Fruit fly (Drosophila melanogaster) whole organism, adult: ENCODE data around the gene CG42238.

Experiments
- CG11617 ChIP-seq: fragments of 200-800 bp; sonication (Bioruptor generic); optimal IDR thresholded peaks from 2 replicates; lab custom pipeline; 2017; ENCODE audit warnings: mild to moderate bottlenecking, missing biosample characterization, missing genetic modification reagents, missing genetic modification characterization
- CG12768 ChIP-seq: fragments of 200-800 bp; sonication (Bioruptor generic); optimal IDR thresholded peaks from 2 replicates; lab custom pipeline; 2017; ENCODE audit warnings: missing biosample characterization, missing genetic modification characterization, mild to moderate bottlenecking, moderate library complexity, missing genetic modification reagents
- CG14711 ChIP-seq: fragments of 200-800 bp; sonication (Bioruptor generic); optimal IDR thresholded peaks from 2 replicates; lab custom pipeline; 2018; ENCODE audit warnings: missing biosample characterization, mild to moderate bottlenecking, missing genetic modification characterization, moderate library complexity
- CG1620 ChIP-seq: fragments of 200-800 bp; sonication (Bioruptor generic); optimal IDR thresholded peaks from 2 replicates; lab custom pipeline; 2016; ENCODE audit warnings: missing biosample characterization, missing genetic modification characterization
- CG33017 ChIP-seq: fragments of 200-800 bp; sonication (Bioruptor generic); optimal IDR thresholded peaks from 2 replicates; lab custom pipeline; 2018; ENCODE audit warnings: missing biosample characterization, mild to moderate bottlenecking, missing genetic modification characterization, moderate library complexity
- CG5204 ChIP-seq: fragments of 200-800 bp; sonication (Bioruptor generic); optimal IDR thresholded peaks from 2 replicates; lab custom pipeline; 2016; ENCODE audit warnings: missing biosample characterization, missing genetic modification characterization
- CG7045 ChIP-seq: fragments of 200-800 bp; sonication (Bioruptor generic); optimal IDR thresholded peaks from 2 replicates; lab custom pipeline; 2017; ENCODE audit warnings: missing biosample characterization, mild to moderate bottlenecking, missing genetic modification characterization
- CG7101 ChIP-seq: fragments of 200-800 bp; sonication (Bioruptor generic); optimal IDR thresholded peaks from 2 replicates; lab custom pipeline; 2018; ENCODE audit warnings: missing biosample characterization, mild to moderate bottlenecking, missing genetic modification characterization, moderate library complexity
- Clk ChIP-seq: fragments of 200-800 bp; sonication (Bioruptor generic); optimal IDR thresholded peaks from 2 replicates; lab custom pipeline; 2017; ENCODE audit warnings: missing biosample characterization, missing genetic modification characterization
- Hr96 ChIP-seq: fragments of 200-800 bp; sonication (Bioruptor generic); optimal IDR thresholded peaks from 2 replicates; lab custom pipeline; 2016; ENCODE audit warnings: missing biosample characterization, missing genetic modification characterization
- Mnt ChIP-seq: fragments of 200-800 bp; sonication (Bioruptor generic); optimal IDR thresholded peaks from 2 replicates; lab custom pipeline; 2016; ENCODE audit warnings: missing biosample characterization, mild to moderate bottlenecking, missing genetic modification characterization
- bab1 ChIP-seq: fragments of 200-800 bp; sonication (Bioruptor generic); optimal IDR thresholded peaks from 3 replicates; lab custom pipeline; 2019; ENCODE audit warnings: missing biosample characterization, mild to moderate bottlenecking, missing genetic modification characterization, moderate library complexity
- cic ChIP-seq: fragments of 200-800 bp; sonication (Bioruptor generic); optimal IDR thresholded peaks from 2 replicates; lab custom pipeline; 2017; ENCODE audit warnings: missing biosample characterization, mild to moderate bottlenecking, missing genetic modification characterization, moderate library complexity
- cnc ChIP-seq, 2 experiments: fragments of >200 bp; optimal IDR thresholded peaks; 2 replicates each; lab custom pipeline; 2017
- kay ChIP-seq: fragments of 200-800 bp; sonication (Bioruptor generic); peaks from one replicate; lab custom pipeline; 2016; ENCODE audit warnings: missing biosample characterization, missing genetic modification characterization, borderline replicate concordance
- ovo ChIP-seq: fragments of 200-800 bp; sonication (Bioruptor generic); optimal IDR thresholded peaks from 2 replicates; lab custom pipeline; 2016; ENCODE audit warnings: missing biosample characterization, missing genetic modification characterization
- pad ChIP-seq: fragments of 200-800 bp; sonication (Bioruptor generic); optimal IDR thresholded peaks from 3 replicates; lab custom pipeline; 2017; ENCODE audit warnings: missing biosample characterization, missing genetic modification characterization, mild to moderate bottlenecking, moderate library complexity, missing genetic modification reagents
- tj ChIP-seq: fragments of 200-800 bp; sonication (Bioruptor generic); optimal IDR thresholded peaks from 3 replicates; lab custom pipeline; 2017; ENCODE audit warnings: missing biosample characterization, mild to moderate bottlenecking, missing genetic modification characterization, moderate library complexity
- toe ChIP-seq: fragments of 200-800 bp; sonication (Bioruptor generic); optimal IDR thresholded peaks from 2 replicates; lab custom pipeline; 2016; ENCODE audit warnings: missing biosample characterization, missing genetic modification characterization

CG42238 gene

dm6 chr2L:20957266-20957665 is 94.7 kb downstream of the CG42238 start:
- no peak for TF ChIP-seq cic (GFP tag; lab: Kevin White, UChicago)
- TF ChIP-seq Mnt (GFP tag; lab: Kevin White, UChicago), result no peak
- no peak for TF ChIP-seq CG5204 (GFP tag; lab: Kevin White, UChicago)
- TF ChIP-seq CG12768 (GFP tag; lab: Kevin White, UChicago), result no peak
- no peak for TF ChIP-seq CG7101 (tag; lab: Kevin White, UChicago)
- TF ChIP-seq ovo (GFP tag; lab: Kevin White, UChicago), result no peak

dm6 chr2L:20956836-20957235 is 95.1 kb downstream of the CG42238 start:
- TF ChIP-seq CG1620 (no peak), CG11617 (no peak), toe (GFP tag; lab: Kevin White, UChicago) (no peak), ovo (GFP tag; lab: Kevin White, UChicago) (no peak), cic (GFP tag; lab: Kevin White, UChicago) (no peak), CG5204 (GFP tag; lab: Kevin White, UChicago) (no peak), Hr96 (no peak), CG14711 (tag; lab: Kevin White, UChicago) (no peak), pad (GFP tag; lab: Kevin White, UChicago) (no peak), tj (GFP tag; lab: Kevin White, UChicago) (no peak)

- no peak for TF ChIP-seq CG33017 (tag; lab: Kevin White, UChicago)
- no peak for TF ChIP-seq CG11617
- TF ChIP-seq CG14711 (tag; lab: Kevin White, UChicago), result no peak
- no peak for TF ChIP-seq kay
- TF ChIP-seq ovo (GFP tag; lab: Kevin White, UChicago), result no peak
- no peak for TF ChIP-seq Clk
- TF ChIP-seq CG7101 (tag; lab: Kevin White, UChicago), result no peak
- no peak for TF ChIP-seq cic (GFP tag; lab: Kevin White, UChicago)
- no peak for TF ChIP-seq CG5204 (GFP tag; lab: Kevin White, UChicago)
- TF ChIP-seq cnc (optimal IDR thresholded peaks at IDR 0.05; lab: Kevin White, UChicago), result no peak
- no peak for TF ChIP-seq CG12768 (GFP tag; lab: Kevin White, UChicago)
- TF ChIP-seq bab1 (GFP tag; lab: Kevin White, UChicago), result no peak
- no peak for TF ChIP-seq CG1620
Observed at dm6 chr2L:20951320-20951719, 100.6 kb downstream of the CG42238 start.

dm6 chr2L:20950421-20951108 is 101.4 kb downstream of the CG42238 start:
- TF ChIP-seq bab1 (GFP tag; lab: Kevin White, UChicago) (no peak), CG14711 (tag; lab: Kevin White, UChicago) (no peak), pad (GFP tag; lab: Kevin White, UChicago) (no peak), Clk (no peak), toe (GFP tag; lab: Kevin White, UChicago) (no peak)

dm6 chr2L:20948625-20949024 is 103.3 kb downstream of the CG42238 start:
- TF ChIP-seq Mnt (GFP tag; lab: Kevin White, UChicago) (no peak), CG33017 (tag; lab: Kevin White, UChicago) (no peak), CG1620 (no peak), Clk (no peak)

- TF ChIP-seq tj (GFP tag; lab: Kevin White, UChicago) (no peak), CG11617 (no peak)
Observed at dm6 chr2L:20944886-20945558, 106.9 kb downstream of the CG42238 start.

dm6 chr2L:20944342-20944741 is 107.6 kb downstream of the CG42238 start:
- TF ChIP-seq tj (GFP tag; lab: Kevin White, UChicago), result no peak
- no peak for TF ChIP-seq CG7045 (GFP tag; lab: Kevin White, UChicago)

- TF ChIP-seq Clk (no peak), CG5204 (GFP tag; lab: Kevin White, UChicago) (no peak)
Observed at dm6 chr2L:20943148-20943547, 108.8 kb downstream of the CG42238 start.
